Worm (Caenorhabditis elegans): ENCODE measurements around the gene usp-39.
"Not testable (repeated sequence)": the region's sequence is repeated elsewhere in the genome, so short reads cannot be mapped to it uniquely, and the experiment has no call there.

The usp-39 gene

DNA sequence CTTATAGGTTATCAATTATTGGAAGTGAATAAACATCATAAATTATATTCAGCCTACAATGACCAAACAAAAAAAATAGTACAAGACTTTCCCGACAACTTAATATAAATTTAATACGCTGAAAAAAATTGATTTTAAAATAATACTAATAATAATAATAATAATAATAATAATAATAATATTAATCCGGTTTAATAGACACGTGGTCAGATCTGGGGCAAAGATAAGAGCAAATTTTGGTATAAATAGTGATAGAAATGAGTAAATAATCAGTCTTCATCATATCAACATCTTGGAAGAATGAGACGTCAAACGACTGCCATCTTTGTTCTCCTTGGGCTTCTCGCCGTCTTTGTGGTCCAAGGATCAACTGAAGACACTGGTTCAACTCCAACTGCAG, 51.6 kb downstream of the usp-39 start, which contains the start of gene msrp-5:
msrp-5 (plus strand) TSS at position 301 of the 400 bp plus-strand sequence.
- TF ChIP-seq pag-3 (tag; optimal IDR thresholded peaks at IDR 0.05; ENCODE audit: borderline replicate concordance, insufficient read depth); ceh-90 (tag; optimal IDR thresholded peaks at IDR 0.05); nhr-20 (tag; optimal IDR thresholded peaks at IDR 0.05): not testable (repeated sequence)

DNA sequence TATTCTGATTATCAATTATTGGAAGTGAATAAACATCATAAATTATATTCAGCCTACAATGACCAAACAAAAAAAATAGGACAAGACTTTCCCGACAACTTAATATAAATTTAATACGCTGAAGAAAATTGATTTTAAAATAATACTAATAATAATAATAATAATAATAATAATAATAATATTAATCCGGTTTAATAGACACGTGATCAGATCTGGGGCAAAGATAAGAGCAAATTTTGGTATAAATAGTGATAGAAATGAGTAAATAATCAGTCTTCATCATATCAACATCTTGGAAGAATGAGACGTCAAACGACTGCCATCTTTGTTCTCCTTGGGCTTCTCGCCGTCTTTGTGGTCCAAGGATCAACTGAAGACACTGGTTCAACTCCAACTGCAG, 54.1 kb downstream of the usp-39 start, which contains the start of gene msrp-6:
msrp-6 (plus strand) TSS at position 301 of the 400 bp plus-strand sequence.
- TF ChIP-seq nhr-19 (GFP tag; conservative IDR thresholded peaks at IDR 0.05); elt-2 (tag; optimal IDR thresholded peaks at IDR 0.05); zip-4 (GFP tag; optimal IDR thresholded peaks at IDR 0.05): not testable (repeated sequence)

DNA sequence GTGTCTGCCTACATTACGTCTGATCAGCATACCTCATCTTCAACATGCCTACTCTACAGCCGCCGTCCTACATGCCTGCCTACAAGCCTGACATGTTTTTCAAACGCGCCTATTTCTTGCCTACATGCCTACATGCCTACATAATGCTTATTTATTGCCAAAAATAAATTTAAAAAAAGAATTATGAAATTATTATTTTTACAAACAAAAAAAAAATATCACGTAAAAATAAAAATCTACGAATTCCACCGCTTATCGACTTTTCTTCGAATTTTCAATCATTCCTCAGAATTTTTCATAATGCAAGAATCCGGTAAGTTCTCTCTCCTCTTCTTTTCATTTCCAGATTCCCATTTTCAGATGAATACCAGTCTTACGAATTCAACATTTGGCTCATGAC, 57.4 kb downstream of the usp-39 start, which contains the start of gene D2062.5:
D2062.5 (plus strand) TSS at position 301 of the 400 bp plus-strand sequence.
- no peak for TF ChIP-seq hpl-2 (GFP tag; optimal IDR thresholded peaks at IDR 0.05)
- TF ChIP-seq sptf-1 (tag; optimal IDR thresholded peaks at IDR 0.05) = no peak
- no peak for TF ChIP-seq nhr-12 (tag; optimal IDR thresholded peaks at IDR 0.05)
- no peak for TF ChIP-seq fkh-8 (tag; optimal IDR thresholded peaks at IDR 0.05)

DNA sequence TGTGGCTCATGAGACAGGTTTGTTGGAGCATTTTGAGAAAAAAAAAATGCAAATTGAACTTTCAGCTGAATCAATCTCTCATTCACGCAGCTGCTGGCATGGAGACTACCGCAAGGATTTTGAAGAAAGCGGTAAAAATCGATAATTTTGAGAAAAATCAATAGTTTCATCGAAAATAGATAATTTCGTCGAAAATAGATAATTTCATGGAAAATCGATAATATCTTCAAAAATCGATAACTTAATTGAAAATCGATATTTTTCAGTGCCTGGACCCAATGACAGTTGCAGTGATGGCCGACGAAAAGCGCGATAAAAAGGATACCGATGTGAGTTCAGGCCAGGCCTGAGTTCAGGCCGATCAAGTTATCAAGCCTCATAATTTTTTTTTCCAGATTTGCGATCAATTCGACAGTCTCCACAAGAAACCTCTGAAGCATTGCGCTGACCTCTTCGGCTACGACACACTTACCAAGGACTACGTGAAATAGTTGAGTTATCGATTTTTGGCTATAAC, 57.9 kb downstream of the usp-39 start, which contains the start of gene D2062.4:
D2062.4 (plus strand) TSS at position 467 of the 517 bp plus-strand sequence.
- TF ChIP-seq nhr-76 (tag; optimal IDR thresholded peaks at IDR 0.05); efl-3 (GFP tag; optimal IDR thresholded peaks at IDR 0.05); snu-23 (GFP tag; optimal IDR thresholded peaks at IDR 0.05): not testable (repeated sequence)

DNA sequence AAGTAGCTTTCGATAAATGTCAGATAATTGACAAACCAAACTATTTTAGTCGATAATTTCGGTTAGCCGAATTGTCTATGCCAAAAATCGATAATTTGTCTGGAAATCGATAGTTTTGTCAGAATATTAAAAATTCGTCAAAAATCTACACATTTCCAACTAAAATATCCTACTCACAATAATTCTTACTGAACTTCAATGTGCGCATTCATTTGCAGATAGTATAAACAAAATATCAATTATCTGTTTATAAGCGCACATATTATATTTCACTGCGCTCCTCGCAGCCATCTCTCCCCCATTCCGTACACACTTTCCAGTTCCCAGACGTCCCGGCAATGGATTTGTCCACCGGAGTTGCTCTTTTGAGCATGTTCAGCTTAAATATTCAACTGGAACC, 59.7 kb downstream of the usp-39 start, which contains the start of gene lgc-28:
lgc-28 (plus strand) TSS at position 301 of the 400 bp plus-strand sequence.
- no peak for TF ChIP-seq elt-3 (tag; optimal IDR thresholded peaks at IDR 0.05)
- no peak for TF ChIP-seq C16A3.4 (tag; optimal IDR thresholded peaks at IDR 0.05)
- TF ChIP-seq efl-1 (optimal IDR thresholded peaks at IDR 0.05) = no peak
- no peak for TF ChIP-seq efl-1 (GFP tag; optimal IDR thresholded peaks at IDR 0.05 in 1 of 2)
- TF ChIP-seq nhr-77 (tag; optimal IDR thresholded peaks at IDR 0.05) = no peak
- TF ChIP-seq nhr-19 (GFP tag; conservative IDR thresholded peaks at IDR 0.05) = no peak
- TF ChIP-seq lin-35 (GFP tag; optimal IDR thresholded peaks at IDR 0.05) = no peak
- TF ChIP-seq lir-3 (tag; optimal IDR thresholded peaks at IDR 0.05; ENCODE audit: poor library complexity) = no peak
- no peak for TF ChIP-seq nhr-11 (tag; optimal IDR thresholded peaks at IDR 0.05)
- TF ChIP-seq zip-4 (GFP tag; optimal IDR thresholded peaks at IDR 0.05) = no peak
- TF ChIP-seq unc-130 (tag; optimal IDR thresholded peaks at IDR 0.05) = no peak
- no peak for TF ChIP-seq C04F5.9 (tag; optimal IDR thresholded peaks at IDR 0.05)

Measured in whole organism, L1 larva.